Worm (Caenorhabditis elegans) whole organism, L4 larva: ENCODE results near the gene F26F2.5.

ENCODE experiments used
- F26F4.8 ChIP-seq: fragments of 200-800 bp; sonication (Bioruptor generic); conservative IDR thresholded peaks from 2 replicates; pipeline ENCODE4 v1.3.6; 2022; ENCODE audit warnings: missing genetic modification characterization, missing compliant biosample characterization
- F37D6.2 ChIP-seq: sonication (generic microtip); optimal IDR thresholded peaks from 2 replicates; lab custom pipeline; 2016; ENCODE audit warnings: mild to moderate bottlenecking, missing genetic modification characterization, missing compliant biosample characterization
- R02D3.7 ChIP-seq: fragments of 150-350 bp; sonication (generic microtip); optimal IDR thresholded peaks from 3 replicates; lab custom pipeline; 2014; ENCODE audit warnings: missing biosample characterization, missing genetic modification characterization
- T20F7.1 ChIP-seq: fragments of 200-800 bp; sonication (Bioruptor generic); optimal IDR thresholded peaks from 2 replicates; lab custom pipeline; 2018; ENCODE audit warnings: mild to moderate bottlenecking, missing genetic modification characterization, missing compliant biosample characterization
- Y5F2A.4 ChIP-seq: fragments of 200-800 bp; sonication (Bioruptor generic); optimal IDR thresholded peaks from 2 replicates; lab custom pipeline; 2018; ENCODE audit warnings: mild to moderate bottlenecking, missing genetic modification characterization, missing compliant biosample characterization
- aha-1 ChIP-seq: fragments of 150-350 bp; peaks from one replicate; lab custom pipeline; 2014; ENCODE audit warnings: missing biosample characterization, missing genetic modification characterization
- ceh-44 ChIP-seq: fragments of 200-800 bp; sonication (Bioruptor generic); IDR thresholded peaks from 2 replicates; pipeline ENCODE4 v1.3.6; 2022; ENCODE audit warnings: missing genetic modification reagents, missing genetic modification characterization, missing compliant biosample characterization
- cey-2 ChIP-seq: sonication (generic microtip); optimal IDR thresholded peaks from 3 replicates; lab custom pipeline; 2017; ENCODE audit warnings: missing genetic modification characterization, mild to moderate bottlenecking, missing compliant biosample characterization, antibody characterized with exemption, borderline replicate concordance; ENCODE audit not compliant: insufficient read depth
- daf-12 ChIP-seq: fragments of 150-350 bp; optimal IDR thresholded peaks from 2 replicates; lab custom pipeline; 2014; ENCODE audit warnings: missing biosample characterization, missing genetic modification reagents, missing genetic modification characterization
- egl-43 ChIP-seq: fragments of 200-800 bp; sonication (Bioruptor generic); IDR thresholded peaks from 2 replicates; pipeline ENCODE4 v1.3.6; 2022; ENCODE audit warnings: missing genetic modification reagents, missing genetic modification characterization, missing compliant biosample characterization
- lin-13 ChIP-seq: fragments of 150-350 bp; optimal IDR thresholded peaks from 2 replicates; lab custom pipeline; 2014; ENCODE audit warnings: missing biosample characterization, missing genetic modification reagents, missing genetic modification characterization
- lin-38 ChIP-seq: fragments of 200-800 bp; sonication (Bioruptor generic); IDR thresholded peaks from 2 replicates; pipeline ENCODE4 v1.3.6; 2022; ENCODE audit warnings: missing genetic modification reagents, missing genetic modification characterization, missing compliant biosample characterization
- madf-9 ChIP-seq: fragments of 200-800 bp; sonication (Bioruptor generic); conservative IDR thresholded peaks from 2 replicates; pipeline ENCODE4 v1.3.6; 2022; ENCODE audit warnings: missing genetic modification reagents, missing genetic modification characterization, missing compliant biosample characterization
- nhr-41 ChIP-seq: fragments of 200-800 bp; sonication (Bioruptor generic); IDR thresholded peaks from 2 replicates; pipeline ENCODE4 v1.3.6; 2022; ENCODE audit warnings: missing genetic modification reagents, missing genetic modification characterization, missing compliant biosample characterization
- nhr-48 ChIP-seq: sonication (generic microtip); optimal IDR thresholded peaks from 2 replicates; lab custom pipeline; 2016; ENCODE audit warnings: mild to moderate bottlenecking, missing genetic modification characterization, missing compliant biosample characterization
- nhr-77 ChIP-seq: fragments of 150-350 bp; optimal IDR thresholded peaks from 2 replicates; lab custom pipeline; 2014; ENCODE audit warnings: missing biosample characterization, missing genetic modification characterization
- pqm-1 ChIP-seq: sonication (generic microtip); optimal IDR thresholded peaks from 2 replicates; lab custom pipeline; 2017; ENCODE audit warnings: missing biosample characterization, missing genetic modification characterization
- saeg-2 ChIP-seq: fragments of 200-800 bp; sonication (Bioruptor generic); IDR thresholded peaks from 2 replicates; pipeline ENCODE4 v1.3.6; 2022; ENCODE audit warnings: missing genetic modification reagents, missing genetic modification characterization, missing compliant biosample characterization
- unc-130 ChIP-seq: sonication (generic microtip); optimal IDR thresholded peaks from 2 replicates; lab custom pipeline; 2016; ENCODE audit warnings: missing genetic modification reagents, missing genetic modification characterization, missing compliant biosample characterization
- unc-62 ChIP-seq, 3 experiments: fragments of 150-350 bp in 1 of 3; sonication (generic microtip); optimal IDR thresholded peaks in 2 of 3; peaks in 1 of 3; 1 replicate in 1 of 3; 2 replicates in 2 of 3; lab custom pipeline; 2014 to 2017; ENCODE audit warnings: missing biosample characterization in 3 of 3, missing genetic modification characterization in 3 of 3, missing genetic modification reagents in 3 of 3, missing genotype in 1 of 3
- ztf-11 ChIP-seq: fragments of 150-350 bp; optimal IDR thresholded peaks from 2 replicates; lab custom pipeline; 2014; ENCODE audit warnings: missing biosample characterization, missing genetic modification characterization

Gene F26F2.5

DNA sequence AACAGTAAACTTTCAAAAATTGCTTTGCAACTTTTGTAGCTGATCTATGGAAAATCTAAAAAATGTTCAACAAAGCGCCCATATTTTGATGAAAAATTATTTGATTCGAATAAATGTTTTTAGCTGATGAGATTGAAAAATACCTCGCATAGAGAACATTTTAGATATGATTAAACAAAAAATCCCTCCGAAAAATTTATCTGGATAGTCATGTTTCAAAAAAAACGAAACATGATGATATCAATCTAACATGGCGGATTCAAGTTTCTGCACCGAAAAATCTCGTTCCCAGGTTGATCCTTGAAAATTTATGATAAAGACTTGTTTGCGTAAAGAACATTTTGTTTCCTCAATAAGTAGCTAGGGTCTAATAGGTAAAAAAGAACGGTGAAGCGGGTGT, 35.2 kb downstream of the F26F2.5 start, which contains the start of gene ttr-12:
ttr-12 (minus strand) TSS at position 101 of the 400 bp plus-strand sequence.
- no peak for TF ChIP-seq ceh-44 (GFP tag; lab: Robert Waterston, UW)
- no peak for TF ChIP-seq lin-38 (GFP tag; lab: Robert Waterston, UW)
- no peak for TF ChIP-seq pqm-1
- no peak for TF ChIP-seq madf-9 (GFP tag; lab: Robert Waterston, UW)
- TF ChIP-seq nhr-77: no peak
- TF ChIP-seq R02D3.7 (tag; lab: Kevin White, UChicago): no peak
- TF ChIP-seq nhr-48 (tag; lab: Kevin White, UChicago): peak; percentile 65

DNA sequence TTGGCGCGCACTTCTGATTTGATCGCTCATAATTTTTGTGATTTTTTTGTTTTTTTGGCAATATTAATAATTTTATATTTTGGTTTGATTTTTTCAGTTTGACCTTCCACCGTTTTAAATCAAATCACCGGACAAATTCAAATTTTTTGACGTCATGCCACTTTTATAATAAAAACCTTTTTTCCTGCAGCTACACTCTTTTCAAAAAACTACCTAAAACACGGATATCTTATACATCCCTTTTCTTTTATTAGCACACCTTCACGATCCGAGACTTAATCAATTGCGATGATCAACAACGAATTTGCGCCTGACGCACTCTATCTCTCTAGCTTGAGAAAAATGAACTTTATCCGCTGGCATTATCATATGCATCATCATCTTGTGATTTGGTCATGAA, 36.0 kb downstream of the F26F2.5 start, which contains the start of gene grd-2:
grd-2 (plus strand) TSS at position 301 of the 400 bp plus-strand sequence.
- TF ChIP-seq F37D6.2 (no peak), saeg-2 (GFP tag; lab: Robert Waterston, UW) (no peak), unc-62 (GFP tag; optimal IDR thresholded peaks at IDR 0.05 in 1 of 2; lab: Kevin White, UChicago) (peak in 1 of 2 experiments; percentile 81), unc-62 (tag; optimal IDR thresholded peaks at IDR 0.05; lab: Kevin White, UChicago) (no peak)

DNA sequence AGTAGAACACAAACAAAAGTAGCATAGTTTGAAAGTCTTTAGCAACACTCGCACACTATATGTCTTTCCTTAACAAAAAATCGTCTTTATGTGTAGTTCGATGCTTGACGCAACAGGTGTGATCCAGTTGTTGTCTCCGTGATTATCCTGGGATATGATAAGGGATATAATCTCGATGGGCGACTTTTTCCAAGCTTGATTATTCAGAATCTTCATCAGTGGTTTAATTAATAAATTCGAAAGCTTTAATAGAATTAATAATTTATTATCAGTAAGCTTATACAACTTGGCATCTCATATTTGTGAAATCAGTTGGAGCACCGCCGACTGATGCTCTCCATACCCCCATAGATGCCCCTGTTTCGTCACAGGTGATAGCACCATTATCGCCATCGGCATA, 45.1 kb downstream of the F26F2.5 start, which contains the start of gene F46B3.7:
F46B3.7 (minus strand) TSS at position 101 of the 400 bp plus-strand sequence.
- no peak for TF ChIP-seq lin-13 (GFP tag; lab: Kevin White, UChicago)
- no peak for TF ChIP-seq aha-1 (tag; lab: Kevin White, UChicago)
- no peak for TF ChIP-seq Y5F2A.4 (GFP tag; lab: Kevin White, UChicago)
- TF ChIP-seq T20F7.1 (GFP tag; lab: Kevin White, UChicago): no peak
- TF ChIP-seq nhr-41: no peak

DNA sequence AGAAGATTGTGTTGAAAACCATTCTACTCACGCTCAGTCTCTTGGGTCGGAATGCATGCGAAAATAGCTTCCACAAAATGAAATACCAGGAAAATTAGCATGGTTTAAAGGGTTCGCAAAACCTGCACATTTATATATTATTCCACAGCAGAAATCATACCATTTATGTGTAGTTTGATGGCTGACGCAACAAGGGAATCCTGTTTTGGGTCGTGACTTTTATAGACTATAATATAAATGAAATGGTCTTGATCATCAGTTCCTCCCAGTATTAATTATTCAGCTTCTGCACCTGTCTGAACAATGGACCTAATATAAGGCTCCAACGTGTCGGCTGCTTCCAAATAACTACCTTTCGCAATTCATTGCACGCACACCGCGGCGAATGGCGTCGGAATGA, 49.6 kb downstream of the F26F2.5 start, which contains the start of gene F46B3.8:
F46B3.8 (minus strand) TSS at position 101 of the 400 bp plus-strand sequence.
- no peak for TF ChIP-seq aha-1 (tag; lab: Kevin White, UChicago)
- no peak for TF ChIP-seq unc-130 (GFP tag; lab: Kevin White, UChicago)
- TF ChIP-seq cey-2 (tag; lab: Kevin White, UChicago): no peak
- TF ChIP-seq nhr-41: no peak
- TF ChIP-seq daf-12 (tag; lab: Kevin White, UChicago): no peak
- TF ChIP-seq ztf-11 (tag; lab: Kevin White, UChicago): no peak
- TF ChIP-seq saeg-2 (GFP tag; lab: Robert Waterston, UW): no peak
- no peak for TF ChIP-seq egl-43 (GFP tag; lab: Robert Waterston, UW)
- TF ChIP-seq F26F4.8 (GFP tag; lab: Robert Waterston, UW): no peak
